Fruit fly (Drosophila melanogaster) whole organism, embryonic: Measurements from ENCODE around the gene nod.

Experiments used
- Abd-B ChIP-seq: fragments of 200-800 bp; sonication (Bioruptor generic); optimal IDR thresholded peaks from 2 replicates; lab custom pipeline; 2018; ENCODE audit warnings: missing biosample characterization, mild to moderate bottlenecking, missing genetic modification characterization, moderate library complexity
- CG11696 ChIP-seq: fragments of 200-800 bp; sonication (Bioruptor generic); IDR thresholded peaks from 2 replicates; pipeline ENCODE4 v1.3.6; 2022; ENCODE audit warnings: missing biosample characterization, missing genetic modification characterization
- CG1233 ChIP-seq: fragments of 200-800 bp; sonication (Bioruptor generic); optimal IDR thresholded peaks from 4 replicates; lab custom pipeline; 2018; ENCODE audit warnings: missing biosample characterization, mild to moderate bottlenecking, missing genetic modification characterization
- CG13894 ChIP-seq: fragments of 200-800 bp; sonication (Bioruptor generic); optimal IDR thresholded peaks from 3 replicates; lab custom pipeline; 2018; ENCODE audit warnings: missing biosample characterization, mild to moderate bottlenecking, missing genetic modification characterization, moderate library complexity
- CG14441 ChIP-seq: fragments of 200-800 bp; sonication (Bioruptor generic); IDR thresholded peaks from 2 replicates; pipeline ENCODE4 v1.3.6; 2022; ENCODE audit warnings: missing biosample characterization, missing genetic modification characterization
- CG15269 ChIP-seq: fragments of 200-800 bp; sonication (Bioruptor generic); optimal IDR thresholded peaks from 2 replicates; lab custom pipeline; 2018; ENCODE audit warnings: missing biosample characterization, mild to moderate bottlenecking, missing genetic modification characterization, moderate library complexity
- CG15514 ChIP-seq: fragments of 200-800 bp; sonication (Bioruptor generic); optimal IDR thresholded peaks from 3 replicates; lab custom pipeline; 2017; ENCODE audit warnings: missing biosample characterization, missing genetic modification characterization, mild to moderate bottlenecking, moderate library complexity, missing genetic modification reagents
- CG1602 ChIP-seq: fragments of 200-800 bp; sonication (Bioruptor generic); optimal IDR thresholded peaks from 3 replicates; lab custom pipeline; 2016; ENCODE audit warnings: missing biosample characterization, missing genetic modification characterization
- CG17385 ChIP-seq: fragments of 200-800 bp; sonication (Bioruptor generic); optimal IDR thresholded peaks from 3 replicates; lab custom pipeline; 2018; ENCODE audit warnings: missing biosample characterization, mild to moderate bottlenecking, missing genetic modification characterization
- CG18011 ChIP-seq: fragments of 200-800 bp; sonication (Bioruptor generic); optimal IDR thresholded peaks from 2 replicates; lab custom pipeline; 2017; ENCODE audit warnings: missing biosample characterization, missing genetic modification characterization, mild to moderate bottlenecking, moderate library complexity, missing genotype
- CG18262 ChIP-seq: fragments of 200-800 bp; optimal IDR thresholded peaks from 3 replicates; lab custom pipeline; 2019; ENCODE audit warnings: missing biosample characterization, mild to moderate bottlenecking, missing genetic modification characterization, moderate library complexity
- CG18599 ChIP-seq: fragments of 200-800 bp; sonication (Bioruptor generic); optimal IDR thresholded peaks from 3 replicates; lab custom pipeline; 2017; ENCODE audit warnings: missing biosample characterization, missing genetic modification characterization, mild to moderate bottlenecking, moderate library complexity, missing genetic modification reagents
- CG2199 ChIP-seq: fragments of 200-800 bp; sonication (Bioruptor generic); IDR thresholded peaks from 3 replicates; pipeline ENCODE4 v1.3.6; 2022; ENCODE audit warnings: missing biosample characterization, missing genetic modification characterization
- CG31224 ChIP-seq: fragments of 200-800 bp; sonication (Bioruptor generic); IDR thresholded peaks from 2 replicates; pipeline ENCODE4 v1.3.6; 2022; ENCODE audit warnings: missing biosample characterization, missing genetic modification characterization
- CG31388 ChIP-seq: fragments of 200-800 bp; sonication (Bioruptor generic); optimal IDR thresholded peaks from 2 replicates; lab custom pipeline; 2016; ENCODE audit warnings: missing biosample characterization, missing genetic modification characterization
- CG33213 ChIP-seq: fragments of 200-800 bp; sonication (Bioruptor generic); optimal IDR thresholded peaks from 3 replicates; lab custom pipeline; 2016; ENCODE audit warnings: missing biosample characterization, missing genetic modification characterization
- CG3847 ChIP-seq: fragments of 200-800 bp; sonication (Bioruptor generic); IDR thresholded peaks from 2 replicates; pipeline ENCODE4 v1.3.6; 2022; ENCODE audit warnings: missing biosample characterization, missing genetic modification characterization
- CG5953 ChIP-seq: fragments of 200-800 bp; sonication (Bioruptor generic); IDR thresholded peaks from 2 replicates; pipeline ENCODE4 v1.3.6; 2022; ENCODE audit warnings: missing biosample characterization, missing genetic modification characterization
- CG6175 ChIP-seq: fragments of 200-800 bp; sonication (Bioruptor generic); IDR thresholded peaks from 3 replicates; pipeline ENCODE4 v1.3.6; 2022; ENCODE audit warnings: missing biosample characterization, missing genetic modification characterization
- CG6689 ChIP-seq: fragments of 200-800 bp; sonication (Bioruptor generic); IDR thresholded peaks from 2 replicates; pipeline ENCODE4 v1.3.6; 2022; ENCODE audit warnings: missing biosample characterization, missing genetic modification characterization
- CG6765 ChIP-seq: fragments of 200-800 bp; sonication (Bioruptor generic); optimal IDR thresholded peaks from 3 replicates; lab custom pipeline; 2017; ENCODE audit warnings: missing biosample characterization, mild to moderate bottlenecking, missing genetic modification characterization
- CG7928 ChIP-seq: fragments of 200-800 bp; sonication (Bioruptor generic); optimal IDR thresholded peaks from 2 replicates; lab custom pipeline; 2017; ENCODE audit warnings: missing biosample characterization, mild to moderate bottlenecking, missing genetic modification characterization
- CG7987 ChIP-seq: fragments of 200-800 bp; sonication (Bioruptor generic); optimal IDR thresholded peaks from 2 replicates; lab custom pipeline; 2018; ENCODE audit warnings: missing biosample characterization, mild to moderate bottlenecking, missing genetic modification characterization, moderate library complexity
- CG9876 ChIP-seq: fragments of 200-800 bp; sonication (Bioruptor generic); optimal IDR thresholded peaks from 2 replicates; lab custom pipeline; 2016; ENCODE audit warnings: missing biosample characterization, missing genetic modification characterization
- CkIIα-i1 ChIP-seq: fragments of 200-800 bp; sonication (Bioruptor generic); IDR thresholded peaks from 2 replicates; pipeline ENCODE4 v1.3.6; 2022; ENCODE audit warnings: missing biosample characterization, missing genetic modification characterization
- E2f2 ChIP-seq: fragments of 200-800 bp; sonication (Bioruptor generic); IDR thresholded peaks from 2 replicates; pipeline ENCODE4 v1.3.6; 2022; ENCODE audit warnings: missing biosample characterization, missing genetic modification characterization
- Ets65A ChIP-seq: fragments of 200-800 bp; sonication (Bioruptor generic); peaks from one replicate; lab custom pipeline; 2016; ENCODE audit warnings: missing biosample characterization, missing genetic modification characterization
- Hmr ChIP-seq: fragments of 200-800 bp; sonication (Bioruptor generic); optimal IDR thresholded peaks from 3 replicates; lab custom pipeline; 2017; ENCODE audit warnings: mild to moderate bottlenecking, missing biosample characterization, missing genetic modification reagents, missing genetic modification characterization
- Meics ChIP-seq: fragments of 200-800 bp; sonication (Bioruptor generic); optimal IDR thresholded peaks from 2 replicates; lab custom pipeline; 2017; ENCODE audit warnings: missing biosample characterization, mild to moderate bottlenecking, missing genetic modification characterization
- NfI ChIP-seq: fragments of 200-800 bp; sonication (Bioruptor generic); optimal IDR thresholded peaks from 3 replicates; lab custom pipeline; 2018; ENCODE audit warnings: missing biosample characterization, mild to moderate bottlenecking, missing genetic modification characterization, moderate library complexity
- Sox102F ChIP-seq: fragments of 200-800 bp; sonication (Bioruptor generic); optimal IDR thresholded peaks from 2 replicates; lab custom pipeline; 2018; ENCODE audit warnings: missing biosample characterization, mild to moderate bottlenecking, missing genetic modification characterization, moderate library complexity
- Sry-δ ChIP-seq: fragments of 200-800 bp; sonication (Bioruptor generic); optimal IDR thresholded peaks from 2 replicates; lab custom pipeline; 2016; ENCODE audit warnings: missing biosample characterization, missing genetic modification characterization
- az2 ChIP-seq: fragments of 200-800 bp; sonication (Bioruptor generic); optimal IDR thresholded peaks from 3 replicates; lab custom pipeline; 2016; ENCODE audit warnings: missing biosample characterization, missing genetic modification characterization
- bcd ChIP-seq: fragments of 200-800 bp; sonication (Bioruptor generic); optimal IDR thresholded peaks from 2 replicates; lab custom pipeline; 2017; ENCODE audit warnings: missing biosample characterization, mild to moderate bottlenecking, missing genetic modification characterization
- caup ChIP-seq: fragments of 200-800 bp; sonication (Bioruptor generic); optimal IDR thresholded peaks from 3 replicates; lab custom pipeline; 2017; ENCODE audit warnings: missing biosample characterization, mild to moderate bottlenecking, missing genetic modification characterization, moderate library complexity; ENCODE audit not compliant: severe bottlenecking
- ci ChIP-seq: fragments of 200-800 bp; sonication (Bioruptor generic); IDR thresholded peaks from 3 replicates; pipeline ENCODE4 v1.3.6; 2022; ENCODE audit warnings: missing biosample characterization, missing genetic modification characterization
- dmrt11E ChIP-seq: fragments of 200-800 bp; sonication (Bioruptor generic); optimal IDR thresholded peaks from 3 replicates; lab custom pipeline; 2018; ENCODE audit warnings: missing biosample characterization, mild to moderate bottlenecking, missing genetic modification characterization, moderate library complexity
- fd96Cb ChIP-seq: fragments of 200-800 bp; sonication (Bioruptor generic); optimal IDR thresholded peaks from 2 replicates; lab custom pipeline; 2018; ENCODE audit warnings: missing biosample characterization, mild to moderate bottlenecking, missing genetic modification characterization, moderate library complexity
- hkb ChIP-seq, 2 experiments: fragments of 200-800 bp in 1 of 2; fragments of >200 bp in 1 of 2; sonication (Bioruptor generic) in 1 of 2; IDR thresholded peaks in 1 of 2; optimal IDR thresholded peaks in 1 of 2; 2 replicates each; pipeline versions ENCODE4 v1.3.6 to Lab custom; 2017 to 2022; ENCODE audit warnings: missing biosample characterization in 1 of 2, missing genetic modification characterization in 1 of 2
- lab ChIP-seq: fragments of 200-800 bp; sonication (Bioruptor generic); optimal IDR thresholded peaks from 3 replicates; lab custom pipeline; 2017; ENCODE audit warnings: missing biosample characterization, missing genetic modification characterization, mild to moderate bottlenecking, moderate library complexity, missing genetic modification reagents
- lmd ChIP-seq: fragments of 200-800 bp; sonication (Bioruptor generic); IDR thresholded peaks from 2 replicates; pipeline ENCODE4 v1.3.6; 2022; ENCODE audit warnings: missing biosample characterization, missing genetic modification characterization
- mirr ChIP-seq: fragments of 200-800 bp; sonication (Bioruptor generic); optimal IDR thresholded peaks from 3 replicates; lab custom pipeline; 2018; ENCODE audit warnings: missing biosample characterization, mild to moderate bottlenecking, missing genetic modification characterization
- pan ChIP-seq, 4 experiments: fragments of >200 bp in 3 of 4; fragments of 200-800 bp in 1 of 4; sonication (Bioruptor generic) in 1 of 4; optimal IDR thresholded peaks in 3 of 4; IDR thresholded peaks in 1 of 4; 2 replicates each; pipeline versions ENCODE4 v1.3.6 to Lab custom; 2017 to 2022; ENCODE audit warnings: missing biosample characterization in 2 of 4, missing genetic modification characterization in 2 of 4, mixed read lengths in 1 of 4
- ranshi ChIP-seq: fragments of 200-800 bp; sonication (Bioruptor generic); IDR thresholded peaks from 2 replicates; pipeline ENCODE4 v1.3.6; 2022; ENCODE audit warnings: missing biosample characterization, missing genetic modification characterization
- slbo ChIP-seq: fragments of 200-800 bp; sonication (Bioruptor generic); IDR thresholded peaks from 2 replicates; pipeline ENCODE4 v1.3.6; 2022; ENCODE audit warnings: missing biosample characterization, missing genetic modification characterization
- so ChIP-seq: fragments of 200-800 bp; sonication (Bioruptor generic); IDR thresholded peaks from 3 replicates; pipeline ENCODE4 v1.3.6; 2022; ENCODE audit warnings: missing biosample characterization, missing genetic modification characterization
- trh ChIP-seq: fragments of 200-800 bp; sonication (Bioruptor generic); optimal IDR thresholded peaks from 2 replicates; lab custom pipeline; 2016; ENCODE audit warnings: missing biosample characterization, missing genetic modification characterization
- tx ChIP-seq: fragments of 200-800 bp; sonication (Bioruptor generic); optimal IDR thresholded peaks from 2 replicates; lab custom pipeline; 2016; ENCODE audit warnings: missing biosample characterization, missing genetic modification characterization
- yki ChIP-seq: fragments of >200 bp; optimal IDR thresholded peaks from 3 replicates; lab custom pipeline; 2018

nod gene

DNA sequence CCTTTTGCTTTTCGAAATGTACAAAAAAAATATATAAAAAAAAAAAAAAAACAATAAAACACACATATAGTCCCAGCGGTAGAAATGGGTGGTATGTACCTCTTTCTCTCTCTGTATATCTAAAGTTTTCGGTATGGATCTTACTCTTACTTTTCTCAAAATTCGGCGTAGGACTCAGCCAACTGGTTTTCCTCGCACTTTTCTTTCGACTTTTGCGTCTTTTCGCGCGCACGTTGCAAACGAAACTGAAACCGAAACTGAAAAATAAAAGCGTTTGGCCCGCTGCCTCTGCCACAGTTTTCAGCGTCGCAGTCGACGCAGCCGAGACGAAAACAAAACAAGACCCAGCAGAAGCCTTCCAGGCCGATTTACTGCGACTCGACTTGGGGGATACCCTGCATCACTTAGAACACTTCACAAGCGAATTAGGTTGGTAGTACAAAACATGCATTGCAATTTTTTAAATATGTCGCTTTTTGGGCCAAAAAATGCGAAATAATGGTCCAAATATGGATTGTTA is 22.1 kb upstream of the nod start, which contains the start of gene CG1572 (continued):
- TF ChIP-seq CG13894 (peak; percentile 30), CG15514 (GFP tag; lab: Kevin White, UChicago) (peak; percentile 20), lmd (GFP tag; lab: Robert Waterston, UW) (peak; percentile 31; the same call in 1 of the 2 replicates), ci (GFP tag; lab: Robert Waterston, UW) (peak; percentile 25; the same call in 1 of the 3 replicates), CG15269 (tag; lab: Kevin White, UChicago) (no peak), CG7928 (GFP tag; lab: Kevin White, UChicago) (no peak), CG1233 (no peak), CG17385 (no peak), so (GFP tag; lab: Robert Waterston, UW) (0 out of 3 replicates have a peak, but pooled peaks have one; percentile 43), tx (GFP tag; lab: Kevin White, UChicago) (no peak), hkb (optimal IDR thresholded peaks at IDR 0.05; lab: Kevin White, UChicago) (no peak), hkb (GFP tag; IDR thresholded peaks at IDR 0.05; lab: Robert Waterston, UW) (0 out of 2 replicates have a peak, but pooled peaks have one; percentile 18), Abd-B (GFP tag; lab: Kevin White, UChicago) (no peak), E2f2 (GFP tag; lab: Robert Waterston, UW) (peak; percentile 23; the same call in 1 of the 2 replicates), CG18599 (no peak), NfI (GFP tag; lab: Kevin White, UChicago) (peak; percentile 20), CG3847 (GFP tag; lab: Robert Waterston, UW) (0 out of 2 replicates have a peak, but pooled peaks have one; percentile 12), Hmr (GFP tag; lab: Kevin White, UChicago) (peak; percentile 16), pan (optimal IDR thresholded peaks at IDR 0.05; lab: Kevin White, UChicago) (no peak), pan (GFP tag; optimal IDR thresholded peaks at IDR 0.05 in 1 of 2, IDR thresholded peaks at IDR 0.05 in 1 of 2) (no peak), Sox102F (no peak), CG11696 (GFP tag; lab: Robert Waterston, UW) (peak; percentile 63), CG33213 (GFP tag; lab: Kevin White, UChicago) (no peak), CG2199 (GFP tag; lab: Robert Waterston, UW) (no peak), CG14441 (GFP tag; lab: Robert Waterston, UW) (no peak), CG18262 (no peak), caup (GFP tag; lab: Kevin White, UChicago) (peak; percentile 1), CG6689 (GFP tag; lab: Robert Waterston, UW) (0 out of 2 replicates have a peak, but pooled peaks have one; percentile 29), CG6765 (peak; percentile 26), CG1602 (GFP tag; lab: Kevin White, UChicago) (no peak), CG18011 (GFP tag; lab: Kevin White, UChicago) (peak; percentile 0), bcd (GFP tag; lab: Kevin White, UChicago) (no peak), az2 (GFP tag; lab: Kevin White, UChicago) (no peak), CG7987 (peak; percentile 24), Ets65A (GFP tag; lab: Kevin White, UChicago) (peak; percentile 87), CG31388 (GFP tag; lab: Kevin White, UChicago) (no peak), fd96Cb (tag; lab: Kevin White, UChicago) (no peak), CG31224 (GFP tag; lab: Robert Waterston, UW) (0 out of 2 replicates have a peak, but pooled peaks have one; percentile 17), CG9876 (GFP tag; lab: Kevin White, UChicago) (no peak), trh (GFP tag; lab: Kevin White, UChicago) (no peak), CkIIα-i1 (no peak), CG6175 (GFP tag; lab: Robert Waterston, UW) (0 out of 3 replicates have a peak, but pooled peaks have one; percentile 56), ranshi (GFP tag; lab: Robert Waterston, UW) (peak; percentile 34; the same call in 1 of the 2 replicates), slbo (GFP tag; lab: Robert Waterston, UW) (peak; percentile 26; the same call in 1 of the 2 replicates), lab (GFP tag; lab: Kevin White, UChicago) (peak; percentile 23), Sry-δ (GFP tag; lab: Kevin White, UChicago) (no peak), mirr (no peak), yki (lab: Kevin White, UChicago) (no peak), CG5953 (GFP tag; lab: Robert Waterston, UW) (no peak), dmrt11E (tag; lab: Kevin White, UChicago) (no peak), Meics (peak; percentile 11)
